Fruit fly (Drosophila melanogaster) whole organism, prepupa: ENCODE measurements around the gene Ir68a.

Source experiments
- CG8119 ChIP-seq: fragments of 200-800 bp; sonication (Bioruptor generic); IDR thresholded peaks from 3 replicates; pipeline ENCODE4 v1.3.6; 2022; ENCODE audit warnings: missing biosample characterization, missing genetic modification characterization
- Gug ChIP-seq: fragments of 200-800 bp; sonication (Bioruptor generic); IDR thresholded peaks from 2 replicates; pipeline ENCODE4 v1.3.6; 2022; ENCODE audit warnings: missing biosample characterization, missing genetic modification characterization
- Sox102F ChIP-seq: fragments of 200-800 bp; sonication (Bioruptor generic); optimal IDR thresholded peaks from 2 replicates; lab custom pipeline; 2016; ENCODE audit warnings: missing biosample characterization, mild to moderate bottlenecking, missing genetic modification characterization
- Sox15 ChIP-seq: fragments of 200-800 bp; sonication (Bioruptor generic); optimal IDR thresholded peaks from 3 replicates; lab custom pipeline; 2016; ENCODE audit warnings: missing biosample characterization, missing genetic modification characterization
- achi ChIP-seq: fragments of 200-800 bp; sonication (Bioruptor generic); optimal IDR thresholded peaks from 3 replicates; lab custom pipeline; 2016; ENCODE audit warnings: missing biosample characterization, missing genetic modification characterization
- dac ChIP-seq: fragments of 200-800 bp; sonication (Bioruptor generic); optimal IDR thresholded peaks from 2 replicates; lab custom pipeline; 2017; ENCODE audit warnings: missing biosample characterization, mild to moderate bottlenecking, missing genetic modification characterization

DNA sequence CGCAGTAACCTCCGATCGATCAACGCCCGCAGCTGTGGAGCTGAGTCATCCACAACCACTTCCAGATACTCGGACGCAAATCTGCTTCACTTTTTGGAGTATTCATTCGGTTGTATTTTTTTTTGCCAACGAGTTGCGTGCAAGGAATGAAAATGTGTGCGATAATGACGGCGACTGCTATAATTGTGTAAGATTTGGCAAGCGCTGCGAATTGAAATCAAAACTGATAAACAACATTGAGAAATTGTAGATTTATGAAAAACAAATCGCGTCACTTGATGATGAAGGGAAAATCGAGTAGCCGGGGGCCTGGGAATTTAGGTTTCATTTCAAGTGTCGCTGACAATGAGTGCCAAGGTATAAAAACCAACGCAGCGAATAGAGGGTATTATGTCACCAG is 17.1 kb downstream of the Ir68a start:
- TF ChIP-seq dac = no peak
- TF ChIP-seq Sox15 = no peak
- TF ChIP-seq Gug (GFP tag; lab: Robert Waterston, UW) = no peak
- TF ChIP-seq Sox102F (GFP tag; lab: Kevin White, UChicago) = no peak
- no peak for TF ChIP-seq CG8119 (GFP tag; lab: Robert Waterston, UW)
- TF ChIP-seq achi = no peak
